Worm (Caenorhabditis elegans) whole organism, late embryonic: ENCODE data around the gene hrpl-1.

ENCODE experiments used
- C08G9.2 ChIP-seq: sonication (generic microtip); optimal IDR thresholded peaks from 2 replicates; lab custom pipeline; 2016; ENCODE audit warnings: mild to moderate bottlenecking, missing genetic modification characterization, moderate library complexity, missing compliant biosample characterization
- K09A11.1 ChIP-seq: sonication (generic microtip); optimal IDR thresholded peaks from 2 replicates; lab custom pipeline; 2017; ENCODE audit warnings: antibody characterized with exemption, mild to moderate bottlenecking, missing genetic modification characterization, missing compliant biosample characterization; ENCODE audit not compliant: insufficient read depth
- T23F11.4 ChIP-seq: fragments of 200-800 bp; sonication (Bioruptor generic); optimal IDR thresholded peaks from 2 replicates; lab custom pipeline; 2018; ENCODE audit warnings: mild to moderate bottlenecking, missing genetic modification characterization, missing compliant biosample characterization
- ceh-18 ChIP-seq: sonication (generic microtip); optimal IDR thresholded peaks from 2 replicates; lab custom pipeline; 2016; ENCODE audit warnings: missing genetic modification characterization, missing compliant biosample characterization
- ceh-19 ChIP-seq: fragments of 200-800 bp; sonication (Bioruptor generic); optimal IDR thresholded peaks from 2 replicates; lab custom pipeline; 2018; ENCODE audit warnings: mild to moderate bottlenecking, missing genetic modification characterization, missing compliant biosample characterization
- ceh-2 ChIP-seq: sonication (generic microtip); optimal IDR thresholded peaks from 2 replicates; lab custom pipeline; 2016; ENCODE audit warnings: missing genotype, missing genetic modification characterization, missing compliant biosample characterization
- ceh-24 ChIP-seq: sonication (generic microtip); optimal IDR thresholded peaks from 2 replicates; lab custom pipeline; 2016; ENCODE audit warnings: mild to moderate bottlenecking, missing genetic modification characterization, missing compliant biosample characterization
- ceh-31 ChIP-seq: sonication (generic microtip); optimal IDR thresholded peaks from 2 replicates; lab custom pipeline; 2016; ENCODE audit warnings: missing genetic modification characterization, missing compliant biosample characterization
- ceh-34 ChIP-seq: sonication (generic microtip); optimal IDR thresholded peaks from 2 replicates; lab custom pipeline; 2016; ENCODE audit warnings: mild to moderate bottlenecking, missing genetic modification characterization, missing compliant biosample characterization
- ceh-48 ChIP-seq: sonication (generic microtip); optimal IDR thresholded peaks from 2 replicates; lab custom pipeline; 2016; ENCODE audit warnings: missing genetic modification characterization, inconsistent platforms, missing compliant biosample characterization
- hlh-15 ChIP-seq: sonication (generic microtip); optimal IDR thresholded peaks from 2 replicates; lab custom pipeline; 2016; ENCODE audit warnings: missing genetic modification characterization, missing compliant biosample characterization
- hlh-30 ChIP-seq: sonication (generic microtip); optimal IDR thresholded peaks from 2 replicates; lab custom pipeline; 2017; ENCODE audit warnings: antibody characterized with exemption, missing genetic modification characterization, missing compliant biosample characterization; ENCODE audit not compliant: insufficient read depth
- hlh-6 ChIP-seq: sonication (generic microtip); optimal IDR thresholded peaks from 2 replicates; lab custom pipeline; 2016; ENCODE audit warnings: missing genotype, missing genetic modification characterization, missing compliant biosample characterization
- lin-11 ChIP-seq: fragments of 200-800 bp; sonication (Bioruptor generic); optimal IDR thresholded peaks from 2 replicates; lab custom pipeline; 2018; ENCODE audit warnings: mild to moderate bottlenecking, missing genetic modification characterization, missing compliant biosample characterization
- madf-2 ChIP-seq: sonication (generic microtip); optimal IDR thresholded peaks from 2 replicates; lab custom pipeline; 2017; ENCODE audit warnings: missing genetic modification characterization, missing compliant biosample characterization
- mec-3 ChIP-seq: sonication (generic microtip); optimal IDR thresholded peaks from 2 replicates; lab custom pipeline; 2016; ENCODE audit warnings: borderline replicate concordance, missing genetic modification characterization, missing compliant biosample characterization
- nfya-1 ChIP-seq: sonication (generic microtip); optimal IDR thresholded peaks from 2 replicates; lab custom pipeline; 2017; ENCODE audit warnings: missing genetic modification characterization, mild to moderate bottlenecking, missing compliant biosample characterization, antibody characterized with exemption, moderate library complexity
- nhr-11 ChIP-seq: fragments of 150-350 bp; optimal IDR thresholded peaks from 2 replicates; lab custom pipeline; 2014; ENCODE audit warnings: missing biosample characterization, missing genetic modification characterization
- odd-2 ChIP-seq: sonication (generic microtip); optimal IDR thresholded peaks from 2 replicates; lab custom pipeline; 2017; ENCODE audit warnings: antibody characterized with exemption, mild to moderate bottlenecking, missing genetic modification characterization, missing compliant biosample characterization
- pag-3 ChIP-seq: sonication (generic microtip); optimal IDR thresholded peaks from 2 replicates; lab custom pipeline; 2016; ENCODE audit warnings: missing compliant biosample characterization, missing genetic modification characterization, borderline replicate concordance
- pax-1 ChIP-seq: fragments of 150-350 bp; optimal IDR thresholded peaks from 2 replicates; lab custom pipeline; 2014; ENCODE audit warnings: missing biosample characterization, missing genetic modification characterization
- pros-1 ChIP-seq: fragments of 150-350 bp; optimal IDR thresholded peaks from 2 replicates; lab custom pipeline; 2014; ENCODE audit warnings: missing biosample characterization, missing genetic modification reagents, missing genetic modification characterization
- ref-2 ChIP-seq: sonication (generic microtip); optimal IDR thresholded peaks from 2 replicates; lab custom pipeline; 2016; ENCODE audit warnings: missing genetic modification characterization, missing compliant biosample characterization
- sox-2 ChIP-seq: fragments of 200-800 bp; sonication (Bioruptor generic); IDR thresholded peaks from 2 replicates; pipeline ENCODE4 v1.3.6; 2022; ENCODE audit warnings: missing genetic modification reagents, missing genetic modification characterization, missing compliant biosample characterization
- sox-4 ChIP-seq: sonication (generic microtip); optimal IDR thresholded peaks from 2 replicates; lab custom pipeline; 2017; ENCODE audit warnings: mild to moderate bottlenecking, missing genetic modification characterization, inconsistent platforms, missing compliant biosample characterization
- syd-9 ChIP-seq: sonication (generic microtip); optimal IDR thresholded peaks from 2 replicates; lab custom pipeline; 2016; ENCODE audit warnings: mild to moderate bottlenecking, missing genetic modification characterization, moderate library complexity, missing compliant biosample characterization
- tbx-2 ChIP-seq: sonication (generic microtip); optimal IDR thresholded peaks from 2 replicates; lab custom pipeline; 2016; ENCODE audit warnings: missing genetic modification characterization, missing compliant biosample characterization
- tbx-7 ChIP-seq: sonication (generic microtip); optimal IDR thresholded peaks from 2 replicates; lab custom pipeline; 2016; ENCODE audit warnings: missing genotype, missing genetic modification characterization, missing compliant biosample characterization
- unc-42 ChIP-seq: sonication (generic microtip); optimal IDR thresholded peaks from 2 replicates; lab custom pipeline; 2016; ENCODE audit warnings: missing genotype, missing genetic modification characterization, missing compliant biosample characterization
- unc-55 ChIP-seq: sonication (generic microtip); optimal IDR thresholded peaks from 2 replicates; lab custom pipeline; 2017; ENCODE audit warnings: missing biosample characterization, missing genetic modification reagents, missing genetic modification characterization
- zip-5 ChIP-seq: sonication (generic microtip); optimal IDR thresholded peaks from 2 replicates; lab custom pipeline; 2016; ENCODE audit warnings: missing genetic modification characterization, missing compliant biosample characterization
- ztf-16 ChIP-seq: sonication (generic microtip); optimal IDR thresholded peaks from 2 replicates; lab custom pipeline; 2017; ENCODE audit warnings: missing genetic modification characterization, missing compliant biosample characterization

hrpl-1 gene

DNA sequence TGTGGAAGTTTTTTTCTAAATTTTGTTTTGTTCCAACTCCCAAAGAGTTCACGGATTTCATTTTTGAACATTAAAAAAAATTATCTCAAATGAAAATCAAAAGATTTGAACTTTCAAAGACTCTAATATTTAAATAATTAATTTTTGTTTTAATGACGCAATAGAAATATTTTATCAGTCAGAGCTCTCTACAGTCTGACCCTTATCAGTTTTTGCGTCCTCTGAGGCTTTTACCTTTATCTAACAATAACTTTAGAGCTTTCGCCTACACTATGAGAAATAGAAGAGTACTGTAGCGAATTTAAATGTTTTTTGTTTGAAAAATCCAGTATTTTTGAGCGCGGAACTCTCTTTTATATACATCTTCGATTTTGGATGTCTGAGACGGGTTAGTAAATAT is 20.3 kb downstream of the hrpl-1 start, which contains the start of gene B0252.5:
Gene B0252.5, minus strand, starts transcription at position 17 of the 400 bp plus-strand sequence.
- TF ChIP-seq zip-5 (no peak), ceh-2 (no peak), ztf-16 (tag; lab: Kevin White, UChicago) (no peak), hlh-6 (tag; lab: Kevin White, UChicago) (no peak), odd-2 (tag; lab: Kevin White, UChicago) (no peak), nfya-1 (tag; lab: Kevin White, UChicago) (no peak)

DNA sequence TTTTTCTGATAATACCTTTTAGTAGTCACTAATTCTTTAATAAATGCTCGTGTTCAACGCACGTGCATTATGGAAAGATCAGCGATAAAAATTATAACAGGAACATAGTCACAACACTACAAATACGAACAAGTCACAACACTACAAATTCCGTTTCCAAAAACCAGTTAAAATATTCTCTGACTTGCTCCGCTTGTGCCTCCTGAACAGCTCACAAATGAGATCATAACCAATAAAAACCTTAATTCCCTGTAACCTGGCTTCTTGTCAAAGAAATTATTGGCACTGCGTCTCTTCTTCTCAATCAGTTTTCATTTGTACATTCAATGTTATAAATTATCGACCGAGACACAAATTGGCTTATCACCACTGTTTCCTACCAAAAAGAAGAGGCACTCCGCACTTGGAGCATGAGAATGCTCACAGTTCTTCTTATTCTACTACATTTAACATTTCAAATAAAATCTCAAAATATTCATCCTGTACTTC is 20.9 kb downstream of the hrpl-1 start, which contains the start of gene B0252.1:
Gene B0252.1, plus strand, starts transcription at position 318 of the 489 bp plus-strand sequence.
- no peak for TF ChIP-seq pros-1 (tag; lab: Kevin White, UChicago)
- no peak for TF ChIP-seq K09A11.1
- TF ChIP-seq nfya-1 (tag; lab: Kevin White, UChicago), result no peak
- TF ChIP-seq hlh-15 (tag; lab: Kevin White, UChicago), result no peak

DNA sequence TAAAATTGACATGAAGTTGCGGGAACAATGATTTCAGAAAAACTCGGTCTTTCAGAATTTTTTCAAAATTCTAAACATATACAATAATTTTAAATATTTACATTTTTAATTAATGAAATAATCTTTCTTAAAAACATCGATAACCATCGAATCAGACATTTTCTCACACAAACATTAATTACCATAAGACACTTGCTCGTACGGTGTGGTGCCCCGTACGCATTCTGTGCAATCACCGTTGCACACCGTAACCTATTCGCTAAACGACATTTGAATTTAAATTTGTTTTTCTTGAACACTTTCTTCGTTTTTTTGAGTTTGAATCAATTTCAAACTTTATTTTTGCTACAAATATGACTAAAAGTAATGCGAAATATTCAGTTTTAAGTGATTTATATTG is 25.3 kb downstream of the hrpl-1 start:
- TF ChIP-seq tbx-7 (tag; lab: Kevin White, UChicago) (no peak), sox-4 (no peak), ceh-48 (tag; lab: Kevin White, UChicago) (no peak), tbx-2 (tag; lab: Kevin White, UChicago) (no peak), syd-9 (tag; lab: Kevin White, UChicago) (no peak), sox-2 (GFP tag; lab: Robert Waterston, UW) (no peak), lin-11 (tag; lab: Kevin White, UChicago) (no peak), mec-3 (tag; lab: Kevin White, UChicago) (no peak), hlh-30 (no peak), pax-1 (tag; lab: Kevin White, UChicago) (no peak), C08G9.2 (no peak)

ce11 chrII:6926054-6926453 is 27.5 kb downstream of the hrpl-1 start:
- TF ChIP-seq ceh-2 (no peak), ref-2 (tag; lab: Kevin White, UChicago) (peak; percentile 48), madf-2 (tag; lab: Kevin White, UChicago) (peak; percentile 98), ceh-48 (tag; lab: Kevin White, UChicago) (peak; percentile 4)

DNA sequence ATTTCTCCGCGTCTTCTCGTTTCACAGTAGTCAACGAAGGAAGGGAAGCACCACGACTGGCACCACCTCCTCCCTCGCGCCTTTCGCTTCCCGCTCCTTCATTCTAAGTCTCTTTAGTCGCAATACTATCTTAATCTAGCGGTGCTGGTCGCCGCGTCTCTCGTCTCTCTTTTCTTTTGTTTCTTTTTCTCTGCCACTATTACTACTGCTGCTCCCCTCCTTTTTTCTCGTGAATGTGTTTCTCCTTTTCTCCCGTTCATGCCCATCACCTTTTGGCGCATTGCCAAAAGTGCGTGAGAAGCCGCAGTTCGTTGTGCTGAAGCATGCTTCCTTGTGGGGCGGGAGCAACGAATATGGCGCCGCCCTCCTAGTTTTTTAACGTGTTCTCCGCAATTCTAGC is 28.0 kb downstream of the hrpl-1 start:
- TF ChIP-seq hlh-15 (tag; lab: Kevin White, UChicago) (no peak), unc-42 (peak; percentile 16), T23F11.4 (GFP tag; lab: Kevin White, UChicago) (no peak), sox-4 (no peak), ceh-34 (tag; lab: Kevin White, UChicago) (peak; percentile 30), ceh-31 (tag; lab: Kevin White, UChicago) (peak; percentile 53), syd-9 (tag; lab: Kevin White, UChicago) (peak; percentile 38), ceh-24 (no peak), pag-3 (tag; lab: Kevin White, UChicago) (no peak), pros-1 (tag; lab: Kevin White, UChicago) (peak; percentile 1), ceh-18 (peak; percentile 55), ceh-19 (GFP tag; lab: Kevin White, UChicago) (peak; percentile 19), tbx-7 (tag; lab: Kevin White, UChicago) (no peak), hlh-30 (no peak), madf-2 (tag; lab: Kevin White, UChicago) (no peak), unc-55 (GFP tag; lab: Kevin White, UChicago) (peak; percentile 40), tbx-2 (tag; lab: Kevin White, UChicago) (peak; percentile 10), nhr-11 (no peak)
- TF ChIP-seq, all 69 proteins: peak for 9
